Fruit fly (Drosophila melanogaster) whole organism, embryonic: ENCODE measurements around the gene Edg78E.

Experiments used
- CG11093 ChIP-seq: fragments of 200-800 bp; sonication (Bioruptor generic); IDR thresholded peaks from 3 replicates; pipeline ENCODE4 v1.3.6; 2022; ENCODE audit warnings: missing biosample characterization, missing genetic modification characterization
- CG11247 ChIP-seq: fragments of 200-800 bp; sonication (Bioruptor generic); IDR thresholded peaks from 2 replicates; pipeline ENCODE4 v1.3.6; 2022; ENCODE audit warnings: missing biosample characterization, missing genetic modification characterization
- CG11695 ChIP-seq: fragments of 200-800 bp; sonication (Bioruptor generic); IDR thresholded peaks from 3 replicates; pipeline ENCODE4 v1.3.6; 2022; ENCODE audit warnings: missing biosample characterization, missing genetic modification characterization
- CG12071 ChIP-seq: fragments of 200-800 bp; sonication (Bioruptor generic); optimal IDR thresholded peaks from 3 replicates; lab custom pipeline; 2018; ENCODE audit warnings: missing biosample characterization, mild to moderate bottlenecking, missing genetic modification characterization
- CG1233 ChIP-seq: fragments of 200-800 bp; sonication (Bioruptor generic); optimal IDR thresholded peaks from 4 replicates; lab custom pipeline; 2018; ENCODE audit warnings: missing biosample characterization, mild to moderate bottlenecking, missing genetic modification characterization
- CG13624 ChIP-seq: fragments of 200-800 bp; sonication (Bioruptor generic); optimal IDR thresholded peaks from 2 replicates; lab custom pipeline; 2016; ENCODE audit warnings: missing biosample characterization, missing genetic modification characterization
- CG15601 ChIP-seq: fragments of 200-800 bp; sonication (Bioruptor generic); optimal IDR thresholded peaks from 3 replicates; lab custom pipeline; 2019; ENCODE audit warnings: missing biosample characterization, mild to moderate bottlenecking, missing genetic modification characterization, moderate library complexity
- CG1603 ChIP-seq: fragments of 200-800 bp; sonication (Bioruptor generic); optimal IDR thresholded peaks from 2 replicates; lab custom pipeline; 2019; ENCODE audit warnings: missing biosample characterization, mild to moderate bottlenecking, missing genetic modification characterization, moderate library complexity
- CG1647 ChIP-seq: fragments of 200-800 bp; sonication (Bioruptor generic); optimal IDR thresholded peaks from 3 replicates; lab custom pipeline; 2016; ENCODE audit warnings: missing biosample characterization, missing genetic modification characterization
- CG16815 ChIP-seq: fragments of 200-800 bp; sonication (Bioruptor generic); optimal IDR thresholded peaks from 3 replicates; lab custom pipeline; 2017; ENCODE audit warnings: missing biosample characterization, mild to moderate bottlenecking, missing genetic modification characterization
- CG17568 ChIP-seq: fragments of 200-800 bp; sonication (Bioruptor generic); optimal IDR thresholded peaks from 2 replicates; lab custom pipeline; 2018; ENCODE audit warnings: missing biosample characterization, mild to moderate bottlenecking, missing genetic modification characterization, moderate library complexity
- CG17912 ChIP-seq: fragments of 200-800 bp; sonication (Bioruptor generic); optimal IDR thresholded peaks from 2 replicates; lab custom pipeline; 2018; ENCODE audit warnings: missing biosample characterization, mild to moderate bottlenecking, missing genetic modification characterization
- CG18011 ChIP-seq: fragments of 200-800 bp; sonication (Bioruptor generic); optimal IDR thresholded peaks from 2 replicates; lab custom pipeline; 2017; ENCODE audit warnings: missing biosample characterization, missing genetic modification characterization, mild to moderate bottlenecking, moderate library complexity, missing genotype
- CG3065 ChIP-seq: fragments of 200-800 bp; sonication (Bioruptor generic); optimal IDR thresholded peaks from 2 replicates; lab custom pipeline; 2016; ENCODE audit warnings: missing biosample characterization, missing genetic modification characterization
- CG34422 ChIP-seq: fragments of 200-800 bp; sonication (Bioruptor generic); IDR thresholded peaks from 3 replicates; pipeline ENCODE4 v1.3.6; 2022; ENCODE audit warnings: missing biosample characterization, missing genetic modification characterization
- CG3838 ChIP-seq: fragments of 200-800 bp; sonication (Bioruptor generic); optimal IDR thresholded peaks from 3 replicates; lab custom pipeline; 2016; ENCODE audit warnings: missing biosample characterization, missing genetic modification characterization
- CG4404 ChIP-seq: fragments of 200-800 bp; sonication (Bioruptor generic); IDR thresholded peaks from 2 replicates; pipeline ENCODE4 v1.3.6; 2022; ENCODE audit warnings: missing biosample characterization, missing genetic modification characterization
- CG4424 ChIP-seq: fragments of 200-800 bp; sonication (Bioruptor generic); optimal IDR thresholded peaks from 3 replicates; lab custom pipeline; 2016; ENCODE audit warnings: missing biosample characterization, missing genetic modification characterization
- CG6272 ChIP-seq: fragments of 200-800 bp; sonication (Bioruptor generic); IDR thresholded peaks from 2 replicates; pipeline ENCODE4 v1.3.6; 2022; ENCODE audit warnings: missing biosample characterization, missing genetic modification characterization
- CG6791 ChIP-seq: fragments of 200-800 bp; sonication (Bioruptor generic); IDR thresholded peaks from 3 replicates; pipeline ENCODE4 v1.3.6; 2022; ENCODE audit warnings: missing biosample characterization, missing genetic modification characterization; ENCODE audit not compliant: partially characterized antibody
- CG7745 ChIP-seq: fragments of 200-800 bp; sonication (Bioruptor generic); optimal IDR thresholded peaks from 2 replicates; lab custom pipeline; 2018; ENCODE audit warnings: missing biosample characterization, mild to moderate bottlenecking, missing genetic modification characterization, moderate library complexity
- CTCF ChIP-seq: fragments of 200-800 bp; sonication (Bioruptor generic); optimal IDR thresholded peaks from 2 replicates; lab custom pipeline; 2017; ENCODE audit warnings: missing biosample characterization, mild to moderate bottlenecking, missing genetic modification characterization, moderate library complexity
- Chrac-16 ChIP-seq: fragments of 200-800 bp; sonication (Bioruptor generic); optimal IDR thresholded peaks from 3 replicates; lab custom pipeline; 2016; ENCODE audit warnings: missing biosample characterization, missing genetic modification characterization
- Drgx ChIP-seq: fragments of 200-800 bp; sonication (Bioruptor generic); IDR thresholded peaks from 2 replicates; pipeline ENCODE4 v1.3.6; 2022; ENCODE audit warnings: missing biosample characterization, missing genetic modification characterization
- Eip74EF ChIP-seq, 2 experiments: fragments of 200-800 bp in 1 of 2; fragments of >200 bp in 1 of 2; sonication (Bioruptor generic) in 1 of 2; optimal IDR thresholded peaks; 2 replicates each; lab custom pipeline; 2017 to 2019; ENCODE audit warnings: missing biosample characterization in 2 of 2, missing genetic modification characterization in 2 of 2, mild to moderate bottlenecking in 1 of 2, moderate library complexity in 1 of 2
- Fer3 ChIP-seq: fragments of 200-800 bp; sonication (Bioruptor generic); optimal IDR thresholded peaks from 2 replicates; lab custom pipeline; 2018; ENCODE audit warnings: missing biosample characterization, mild to moderate bottlenecking, missing genetic modification characterization, moderate library complexity
- Hmr ChIP-seq: fragments of 200-800 bp; sonication (Bioruptor generic); optimal IDR thresholded peaks from 3 replicates; lab custom pipeline; 2017; ENCODE audit warnings: mild to moderate bottlenecking, missing biosample characterization, missing genetic modification reagents, missing genetic modification characterization
- Lim3 ChIP-seq: fragments of 200-800 bp; sonication (Bioruptor generic); IDR thresholded peaks from 2 replicates; pipeline ENCODE4 v1.3.6; 2022; ENCODE audit warnings: missing biosample characterization, missing genetic modification characterization
- Pdp1 ChIP-seq, 2 experiments: fragments of 200-800 bp; sonication (Bioruptor generic); optimal IDR thresholded peaks; 3 replicates each; lab custom pipeline; 2016; ENCODE audit warnings: missing biosample characterization in 2 of 2, missing genetic modification characterization in 2 of 2, mild to moderate bottlenecking in 1 of 2, moderate library complexity in 1 of 2
- YL-1 ChIP-seq: fragments of 200-800 bp; sonication (Bioruptor generic); optimal IDR thresholded peaks from 3 replicates; lab custom pipeline; 2017; ENCODE audit warnings: missing biosample characterization, mild to moderate bottlenecking, missing genetic modification characterization
- az2 ChIP-seq: fragments of 200-800 bp; sonication (Bioruptor generic); optimal IDR thresholded peaks from 3 replicates; lab custom pipeline; 2016; ENCODE audit warnings: missing biosample characterization, missing genetic modification characterization
- bigmax ChIP-seq: fragments of 200-800 bp; sonication (Bioruptor generic); optimal IDR thresholded peaks from 2 replicates; lab custom pipeline; 2018; ENCODE audit warnings: missing biosample characterization, mild to moderate bottlenecking, missing genetic modification characterization
- bsh ChIP-seq, 2 experiments: fragments of 200-800 bp; sonication (Bioruptor generic); optimal IDR thresholded peaks; 2 replicates each; lab custom pipeline; 2017 to 2018; ENCODE audit warnings: mild to moderate bottlenecking in 2 of 2, missing biosample characterization in 2 of 2, missing genetic modification characterization in 2 of 2, moderate library complexity in 1 of 2
- cg ChIP-seq: fragments of 200-800 bp; sonication (Bioruptor generic); optimal IDR thresholded peaks from 3 replicates; lab custom pipeline; 2019; ENCODE audit warnings: missing biosample characterization, mild to moderate bottlenecking, missing genetic modification characterization, moderate library complexity
- chm ChIP-seq: fragments of 200-800 bp; sonication (Bioruptor generic); IDR thresholded peaks from 2 replicates; pipeline ENCODE4 v1.3.6; 2022; ENCODE audit warnings: missing biosample characterization, missing genetic modification characterization
- da ChIP-seq: fragments of 200-800 bp; sonication (Bioruptor generic); optimal IDR thresholded peaks from 2 replicates; lab custom pipeline; 2016; ENCODE audit warnings: missing biosample characterization, missing genetic modification characterization
- dmrt11E ChIP-seq: fragments of 200-800 bp; sonication (Bioruptor generic); optimal IDR thresholded peaks from 3 replicates; lab custom pipeline; 2018; ENCODE audit warnings: missing biosample characterization, mild to moderate bottlenecking, missing genetic modification characterization, moderate library complexity
- fd64A ChIP-seq: fragments of 200-800 bp; sonication (Bioruptor generic); optimal IDR thresholded peaks from 3 replicates; lab custom pipeline; 2018; ENCODE audit warnings: missing biosample characterization, mild to moderate bottlenecking, missing genetic modification characterization
- fd96Cb ChIP-seq: fragments of 200-800 bp; sonication (Bioruptor generic); optimal IDR thresholded peaks from 2 replicates; lab custom pipeline; 2018; ENCODE audit warnings: missing biosample characterization, mild to moderate bottlenecking, missing genetic modification characterization, moderate library complexity
- h ChIP-seq: fragments of >200 bp; optimal IDR thresholded peaks from 2 replicates; lab custom pipeline; 2017
- lmd ChIP-seq: fragments of 200-800 bp; sonication (Bioruptor generic); IDR thresholded peaks from 2 replicates; pipeline ENCODE4 v1.3.6; 2022; ENCODE audit warnings: missing biosample characterization, missing genetic modification characterization
- pros ChIP-seq: fragments of 200-800 bp; sonication (Bioruptor generic); optimal IDR thresholded peaks from 3 replicates; lab custom pipeline; 2019; ENCODE audit warnings: missing biosample characterization, mild to moderate bottlenecking, missing genetic modification characterization, moderate library complexity
- pum ChIP-seq: fragments of 200-800 bp; sonication (Bioruptor generic); optimal IDR thresholded peaks from 2 replicates; lab custom pipeline; 2016; ENCODE audit warnings: missing biosample characterization, missing genetic modification characterization
- seq ChIP-seq: fragments of 200-800 bp; sonication (Bioruptor generic); IDR thresholded peaks from 2 replicates; pipeline ENCODE4 v1.3.6; 2022; ENCODE audit warnings: missing biosample characterization, missing genetic modification characterization
- shn ChIP-seq: fragments of 200-800 bp; sonication (Bioruptor generic); optimal IDR thresholded peaks from 3 replicates; lab custom pipeline; 2016; ENCODE audit warnings: missing biosample characterization, missing genetic modification characterization
- slou ChIP-seq: fragments of 200-800 bp; sonication (Bioruptor generic); optimal IDR thresholded peaks from 3 replicates; lab custom pipeline; 2016; ENCODE audit warnings: missing biosample characterization, missing genetic modification characterization
- slp2 ChIP-seq: fragments of 200-800 bp; sonication (Bioruptor generic); optimal IDR thresholded peaks from 2 replicates; lab custom pipeline; 2016; ENCODE audit warnings: missing biosample characterization, missing genetic modification characterization
- ttk ChIP-seq: fragments of 200-800 bp; sonication (Bioruptor generic); IDR thresholded peaks from 2 replicates; pipeline ENCODE4 v2.1.2; 2022; ENCODE audit warnings: missing biosample characterization, missing genetic modification characterization
- twi ChIP-seq: fragments of 200-800 bp; optimal IDR thresholded peaks from 2 replicates; lab custom pipeline; 2019; ENCODE audit warnings: missing biosample characterization, mild to moderate bottlenecking, missing genetic modification characterization, moderate library complexity
- unc-4 ChIP-seq: fragments of 200-800 bp; sonication (Bioruptor generic); IDR thresholded peaks from 2 replicates; pipeline ENCODE4 v1.3.6; 2022; ENCODE audit warnings: missing biosample characterization, missing genetic modification characterization; ENCODE audit not compliant: partially characterized antibody

Gene Edg78E

DNA sequence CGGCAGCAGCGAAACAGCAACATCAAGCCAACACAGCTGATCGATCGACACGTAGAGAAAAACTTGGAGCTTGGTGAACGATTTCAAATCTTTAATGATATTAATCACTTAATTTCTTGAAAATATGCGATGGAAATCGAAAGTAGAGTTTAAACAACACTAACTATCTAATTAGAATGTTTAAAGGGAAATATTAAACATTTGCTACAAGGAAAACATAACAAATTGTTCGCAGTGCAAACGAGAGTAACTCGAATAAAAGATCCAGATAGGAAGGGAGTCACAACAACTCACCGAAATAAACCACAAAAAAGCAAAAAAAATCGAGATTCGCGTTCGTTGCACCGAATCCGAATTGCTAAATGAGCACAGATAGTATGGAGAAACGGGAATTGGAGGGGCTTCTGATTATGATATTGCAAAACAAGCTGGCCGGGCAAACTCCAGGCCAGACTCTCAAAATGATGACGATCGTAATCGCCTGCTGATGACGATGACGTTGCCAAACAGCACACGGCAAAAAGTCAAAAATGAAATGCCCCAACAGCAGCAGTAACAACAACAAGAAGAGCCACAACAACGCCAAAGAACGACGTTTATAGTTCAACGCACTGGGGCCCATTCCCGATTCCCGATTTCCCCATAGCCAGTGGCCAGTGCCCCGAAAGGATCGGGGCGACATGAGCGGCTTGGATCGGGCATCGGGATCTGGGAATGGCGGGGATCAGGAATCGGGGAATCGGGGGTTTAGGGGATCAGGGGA, 43.7 kb downstream of the Edg78E start (continued):
- no peak for TF ChIP-seq fd64A (GFP tag; lab: Kevin White, UChicago)
- TF ChIP-seq CG15601 (tag; lab: Kevin White, UChicago) = no peak
- no peak for TF ChIP-seq CG17912 (GFP tag; lab: Kevin White, UChicago)
- TF ChIP-seq Eip74EF (GFP tag; optimal IDR thresholded peaks at IDR 0.05; lab: Kevin White, UChicago) = no peak
- no peak for TF ChIP-seq CG17568 (GFP tag; lab: Kevin White, UChicago)
- no peak for TF ChIP-seq CG11247
- peak; percentile 60 for TF ChIP-seq CG4424
- TF ChIP-seq shn = no peak
- peak; percentile 4 for TF ChIP-seq Fer3 (tag; lab: Kevin White, UChicago)
- TF ChIP-seq da (GFP tag; lab: Kevin White, UChicago) = no peak
- TF ChIP-seq Lim3 (GFP tag; lab: Robert Waterston, UW) = no peak
- TF ChIP-seq CG1603 (tag; lab: Kevin White, UChicago) = peak; percentile 67
- TF ChIP-seq ttk (GFP tag; lab: Robert Waterston, UW) = no peak
- TF ChIP-seq slou (GFP tag; lab: Kevin White, UChicago) = no peak
- no peak for TF ChIP-seq CG13624 (GFP tag; lab: Kevin White, UChicago)
- peak; percentile 15; the same call in 1 of the 3 replicates for TF ChIP-seq CG34422
- peak; percentile 23 for TF ChIP-seq pum (GFP tag; lab: Kevin White, UChicago)
- peak; percentile 83 for TF ChIP-seq Drgx (GFP tag; lab: Robert Waterston, UW)
- no peak for TF ChIP-seq bigmax
- no peak for TF ChIP-seq unc-4 (GFP tag; lab: Robert Waterston, UW)
- TF ChIP-seq CG11093 (GFP tag; lab: Robert Waterston, UW) = no peak
- TF ChIP-seq CG3065 (GFP tag; lab: Kevin White, UChicago) = no peak
- peak; percentile 13; the same call in 1 of the 2 replicates for TF ChIP-seq lmd
- TF ChIP-seq CG3838 (GFP tag; lab: Kevin White, UChicago) = no peak
- no peak for TF ChIP-seq CG7745 (tag; lab: Kevin White, UChicago)
- peak; percentile 70 to 90 for TF ChIP-seq bsh (GFP tag; optimal IDR thresholded peaks at IDR 0.05; lab: Kevin White, UChicago)
- TF ChIP-seq az2 (GFP tag; lab: Kevin White, UChicago) = peak; percentile 41
- TF ChIP-seq CG11695 (GFP tag; lab: Robert Waterston, UW) = no peak
- peak; percentile 62 for TF ChIP-seq fd96Cb
- no peak for TF ChIP-seq cg
- TF ChIP-seq Chrac-16 (GFP tag; lab: Kevin White, UChicago) = peak; percentile 24
- TF ChIP-seq CG4404 (GFP tag; lab: Robert Waterston, UW) = no peak
- no peak for TF ChIP-seq CG1233 (GFP tag; lab: Kevin White, UChicago)
- TF ChIP-seq YL-1 = no peak
- no peak for TF ChIP-seq Hmr
- TF ChIP-seq CG16815 (GFP tag; lab: Kevin White, UChicago) = no peak
- no peak for TF ChIP-seq twi
- TF ChIP-seq seq = no peak
- peak; percentile 55 for TF ChIP-seq dmrt11E (tag; lab: Kevin White, UChicago)
- no peak for TF ChIP-seq CG12071
- TF ChIP-seq h (lab: Kevin White, UChicago) = no peak
- TF ChIP-seq CG1647 (GFP tag; lab: Kevin White, UChicago) = no peak
- TF ChIP-seq slp2 (GFP tag; lab: Kevin White, UChicago) = no peak
- TF ChIP-seq chm (GFP tag; lab: Robert Waterston, UW) = peak; percentile 32; the same call in 1 of the 2 replicates
- TF ChIP-seq CG6791 (GFP tag; lab: Robert Waterston, UW) = no peak
- peak in 1 of 2 experiments; percentile 42 for TF ChIP-seq Pdp1 (GFP tag; optimal IDR thresholded peaks at IDR 0.05; lab: Kevin White, UChicago)
- no peak for TF ChIP-seq CG18011 (GFP tag; lab: Kevin White, UChicago)
- TF ChIP-seq CTCF = no peak
- TF ChIP-seq pros (GFP tag; lab: Kevin White, UChicago) = no peak
- no peak for TF ChIP-seq CG6272 (GFP tag; lab: Robert Waterston, UW)
